Worm (Caenorhabditis elegans) whole organism, L1 larva: Measurements from ENCODE around the gene hsp-12.2.

ENCODE experiments used
- C16A3.4 ChIP-seq: fragments of 150-350 bp; optimal IDR thresholded peaks from 2 replicates; lab custom pipeline; 2014; ENCODE audit warnings: missing biosample characterization, missing genetic modification characterization
- F16B12.6 ChIP-seq: fragments of 150-350 bp; optimal IDR thresholded peaks from 2 replicates; lab custom pipeline; 2014; ENCODE audit warnings: missing biosample characterization, missing genetic modification characterization
- Y116A8C.19 ChIP-seq: sonication (generic microtip); optimal IDR thresholded peaks from 2 replicates; lab custom pipeline; 2016; ENCODE audit warnings: missing compliant biosample characterization, missing genetic modification characterization, borderline replicate concordance
- aha-1 ChIP-seq: fragments of 150-350 bp; optimal IDR thresholded peaks from 2 replicates; lab custom pipeline; 2014; ENCODE audit warnings: missing biosample characterization, missing genetic modification characterization
- ceh-88 ChIP-seq: fragments of 200-800 bp; sonication (Bioruptor generic); IDR thresholded peaks from 2 replicates; pipeline ENCODE4 v1.3.6; 2022; ENCODE audit warnings: missing genetic modification characterization, missing compliant biosample characterization
- ces-1 ChIP-seq: fragments of 150-350 bp; optimal IDR thresholded peaks from 2 replicates; lab custom pipeline; 2014; ENCODE audit warnings: missing biosample characterization, missing genetic modification reagents, missing genetic modification characterization
- dsc-1 ChIP-seq: sonication (generic microtip); optimal IDR thresholded peaks from 2 replicates; lab custom pipeline; 2016; ENCODE audit warnings: mild to moderate bottlenecking, missing genetic modification characterization, missing compliant biosample characterization
- egl-27 ChIP-seq, 2 experiments: fragments of 150-350 bp in 1 of 2; sonication (generic microtip); optimal IDR thresholded peaks; 3 replicates each; lab custom pipeline; 2017 to 2018; ENCODE audit warnings: missing biosample characterization in 2 of 2, missing genetic modification characterization in 2 of 2, missing genetic modification reagents in 2 of 2
- elt-2 ChIP-seq: sonication (generic microtip); optimal IDR thresholded peaks from 2 replicates; lab custom pipeline; 2016; ENCODE audit warnings: missing genetic modification characterization, mild to moderate bottlenecking, inconsistent platforms, missing compliant biosample characterization, missing genetic modification reagents
- elt-3 ChIP-seq, 6 experiments: fragments of 150-350 bp in 1 of 6; sonication (generic microtip); optimal IDR thresholded peaks; 2 replicates each; lab custom pipeline; 2017 to 2018; ENCODE audit warnings: missing biosample characterization in 6 of 6, missing genetic modification characterization in 6 of 6, inconsistent platforms in 1 of 6
- ets-5 ChIP-seq: fragments of 200-800 bp; sonication (Bioruptor generic); IDR thresholded peaks from 2 replicates; pipeline ENCODE4 v1.3.6; 2022; ENCODE audit warnings: missing genetic modification characterization, missing compliant biosample characterization
- fkh-10 ChIP-seq: sonication (generic microtip); optimal IDR thresholded peaks from 2 replicates; lab custom pipeline; 2017; ENCODE audit warnings: missing biosample characterization, missing genetic modification reagents, missing genetic modification characterization
- fkh-4 ChIP-seq: sonication (generic microtip); optimal IDR thresholded peaks from 2 replicates; lab custom pipeline; 2016; ENCODE audit warnings: missing compliant biosample characterization, missing genetic modification characterization, borderline replicate concordance
- hlh-4 ChIP-seq: sonication (generic microtip); optimal IDR thresholded peaks from 2 replicates; lab custom pipeline; 2016; ENCODE audit warnings: mild to moderate bottlenecking, missing genetic modification characterization, missing compliant biosample characterization
- isw-1 ChIP-seq: fragments of 200-800 bp; sonication (Bioruptor generic); IDR thresholded peaks from 2 replicates; pipeline ENCODE4 v1.3.6; 2022; ENCODE audit warnings: missing genetic modification characterization, missing compliant biosample characterization
- jun-1 ChIP-seq: fragments of 150-350 bp; optimal IDR thresholded peaks from 2 replicates; lab custom pipeline; 2014; ENCODE audit warnings: missing biosample characterization, missing genetic modification reagents, missing genetic modification characterization
- lin-13 ChIP-seq: fragments of 150-350 bp; optimal IDR thresholded peaks from 2 replicates; lab custom pipeline; 2014; ENCODE audit warnings: missing biosample characterization, missing genetic modification reagents, missing genetic modification characterization
- lin-15B ChIP-seq: fragments of 150-350 bp; sonication (generic microtip); optimal IDR thresholded peaks from 3 replicates; lab custom pipeline; 2014; ENCODE audit warnings: missing biosample characterization, missing genetic modification characterization
- lin-35 ChIP-seq, 2 experiments: fragments of 150-350 bp; optimal IDR thresholded peaks; 2 replicates each; lab custom pipeline; 2014; ENCODE audit warnings: missing biosample characterization in 2 of 2, missing genetic modification characterization in 2 of 2, missing genetic modification reagents in 2 of 2
- lin-39 ChIP-seq: fragments of 150-350 bp; optimal IDR thresholded peaks from 2 replicates; lab custom pipeline; 2014; ENCODE audit warnings: missing biosample characterization, missing genetic modification reagents, missing genetic modification characterization
- lir-3 ChIP-seq: sonication (generic microtip); optimal IDR thresholded peaks from 2 replicates; lab custom pipeline; 2016; ENCODE audit warnings: mild to moderate bottlenecking, missing genetic modification characterization, moderate library complexity, missing compliant biosample characterization; ENCODE audit not compliant: poor library complexity
- mdl-1 ChIP-seq, 2 experiments: fragments of 150-350 bp; optimal IDR thresholded peaks; 2 replicates each; lab custom pipeline; 2014 to 2017; ENCODE audit warnings: missing biosample characterization in 2 of 2, missing genetic modification characterization in 2 of 2, inconsistent platforms in 1 of 2
- mef-2 ChIP-seq: fragments of 150-350 bp; optimal IDR thresholded peaks from 2 replicates; lab custom pipeline; 2014; ENCODE audit warnings: missing biosample characterization, missing genetic modification characterization
- mep-1 ChIP-seq: fragments of 150-350 bp; optimal IDR thresholded peaks from 2 replicates; lab custom pipeline; 2014; ENCODE audit warnings: missing biosample characterization, missing genetic modification characterization
- nhr-11 ChIP-seq: fragments of 150-350 bp; optimal IDR thresholded peaks from 2 replicates; lab custom pipeline; 2014; ENCODE audit warnings: missing biosample characterization, missing genetic modification characterization
- nhr-20 ChIP-seq: sonication (generic microtip); optimal IDR thresholded peaks from 2 replicates; lab custom pipeline; 2016; ENCODE audit warnings: mild to moderate bottlenecking, missing genetic modification characterization, missing compliant biosample characterization
- nhr-237 ChIP-seq: fragments of 150-350 bp; optimal IDR thresholded peaks from 2 replicates; lab custom pipeline; 2014; ENCODE audit warnings: missing biosample characterization, missing genetic modification characterization
- nhr-47 ChIP-seq: sonication (generic microtip); optimal IDR thresholded peaks from 2 replicates; lab custom pipeline; 2016; ENCODE audit warnings: mild to moderate bottlenecking, missing genetic modification characterization, moderate library complexity, missing compliant biosample characterization
- nhr-71 ChIP-seq: sonication (generic microtip); optimal IDR thresholded peaks from 2 replicates; lab custom pipeline; 2016; ENCODE audit warnings: mild to moderate bottlenecking, missing genetic modification characterization, moderate library complexity, missing compliant biosample characterization
- nhr-85 ChIP-seq: sonication (generic microtip); peaks from one replicate; lab custom pipeline; 2016; ENCODE audit warnings: missing genetic modification characterization, inconsistent platforms, missing compliant biosample characterization
- nhr-90 ChIP-seq: sonication (generic microtip); optimal IDR thresholded peaks from 2 replicates; lab custom pipeline; 2016; ENCODE audit warnings: mild to moderate bottlenecking, missing genetic modification characterization, missing compliant biosample characterization; ENCODE audit not compliant: poor library complexity
- pag-3 ChIP-seq: sonication (generic microtip); optimal IDR thresholded peaks from 2 replicates; lab custom pipeline; 2017; ENCODE audit warnings: missing genetic modification characterization, mild to moderate bottlenecking, missing compliant biosample characterization, antibody characterized with exemption, borderline replicate concordance; ENCODE audit not compliant: insufficient read depth
- pax-3 ChIP-seq: fragments of 200-800 bp; sonication (Bioruptor generic); optimal IDR thresholded peaks from 2 replicates; lab custom pipeline; 2018; ENCODE audit warnings: mild to moderate bottlenecking, missing genetic modification characterization, moderate library complexity, missing compliant biosample characterization
- skn-1 ChIP-seq: fragments of 150-350 bp; optimal IDR thresholded peaks from 2 replicates; lab custom pipeline; 2014; ENCODE audit warnings: missing biosample characterization, missing genetic modification characterization
- snu-23 ChIP-seq: sonication (generic microtip); optimal IDR thresholded peaks from 2 replicates; lab custom pipeline; 2016; ENCODE audit warnings: missing genetic modification characterization, missing compliant biosample characterization
- sox-4 ChIP-seq: sonication (generic microtip); optimal IDR thresholded peaks from 2 replicates; lab custom pipeline; 2016; ENCODE audit warnings: missing genetic modification characterization, missing compliant biosample characterization
- sptf-1 ChIP-seq: fragments of 150-350 bp; optimal IDR thresholded peaks from 2 replicates; lab custom pipeline; 2014; ENCODE audit warnings: missing biosample characterization, missing genetic modification characterization
- sup-37 ChIP-seq: fragments of 200-800 bp; sonication (Bioruptor generic); optimal IDR thresholded peaks from 2 replicates; lab custom pipeline; 2018; ENCODE audit warnings: mild to moderate bottlenecking, missing genetic modification characterization, missing compliant biosample characterization
- swsn-7 ChIP-seq: sonication (generic microtip); optimal IDR thresholded peaks from 2 replicates; lab custom pipeline; 2016; ENCODE audit warnings: missing genetic modification characterization, missing compliant biosample characterization
- tbx-2 ChIP-seq: sonication (generic microtip); optimal IDR thresholded peaks from 2 replicates; lab custom pipeline; 2016; ENCODE audit warnings: missing genetic modification characterization, missing compliant biosample characterization
- unc-130 ChIP-seq: fragments of 150-350 bp; optimal IDR thresholded peaks from 2 replicates; lab custom pipeline; 2017; ENCODE audit warnings: missing biosample characterization, missing genetic modification characterization, inconsistent platforms
- unc-86 ChIP-seq: sonication (generic microtip); optimal IDR thresholded peaks from 2 replicates; lab custom pipeline; 2016; ENCODE audit warnings: missing genetic modification characterization, missing compliant biosample characterization
- unc-98 ChIP-seq: fragments of 200-800 bp; sonication (Bioruptor generic); IDR thresholded peaks from 2 replicates; pipeline ENCODE4 v1.3.6; 2022; ENCODE audit warnings: missing genetic modification characterization, missing compliant biosample characterization
- vab-15 ChIP-seq: sonication (generic microtip); optimal IDR thresholded peaks from 2 replicates; lab custom pipeline; 2017; ENCODE audit warnings: missing genotype, mild to moderate bottlenecking, missing genetic modification characterization, missing compliant biosample characterization
- xbp-1 ChIP-seq: sonication (generic microtip); optimal IDR thresholded peaks from 2 replicates; lab custom pipeline; 2016; ENCODE audit warnings: missing genetic modification characterization, missing compliant biosample characterization
- zag-1 ChIP-seq: fragments of 150-350 bp; optimal IDR thresholded peaks from 2 replicates; lab custom pipeline; 2014; ENCODE audit warnings: missing biosample characterization, missing genetic modification characterization
- ztf-4 ChIP-seq: fragments of 150-350 bp; optimal IDR thresholded peaks from 2 replicates; lab custom pipeline; 2014; ENCODE audit warnings: missing biosample characterization, missing genetic modification characterization

hsp-12.2 gene

DNA sequence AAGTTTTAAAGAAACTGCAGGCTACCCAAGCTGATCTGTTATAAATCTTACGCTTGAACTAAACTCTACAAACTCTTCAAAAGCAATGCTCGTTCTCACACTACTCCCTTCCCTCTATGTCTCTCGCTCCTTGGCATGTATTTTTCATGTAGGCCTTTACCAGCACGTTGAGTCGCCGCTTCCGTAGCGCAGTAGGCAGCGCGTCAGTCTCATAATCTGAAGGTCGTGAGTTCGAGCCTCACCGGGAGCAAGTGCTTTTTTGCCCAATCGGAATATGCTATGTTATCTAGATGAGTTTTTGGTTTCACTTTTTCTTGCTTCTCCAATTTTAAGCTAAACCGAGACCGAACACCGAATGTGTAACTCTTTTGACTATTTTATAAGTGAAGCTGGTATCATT lies 31.4 kb upstream of the hsp-12.2 start (continued):
- TF ChIP-seq aha-1 (tag; lab: Kevin White, UChicago) (no peak), nhr-47 (tag; lab: Kevin White, UChicago) (peak; percentile 71), pag-3 (tag; lab: Kevin White, UChicago) (no peak), nhr-20 (tag; lab: Kevin White, UChicago) (peak; percentile 51), ces-1 (no peak), fkh-10 (GFP tag; lab: Kevin White, UChicago) (peak; percentile 23), mdl-1 (tag; optimal IDR thresholded peaks at IDR 0.05; lab: Kevin White, UChicago) (peak in 1 of 2 experiments; percentile 47), ztf-4 (tag; lab: Kevin White, UChicago) (no peak), dsc-1 (peak; percentile 61), skn-1 (tag; lab: Kevin White, UChicago) (peak; percentile 10), snu-23 (GFP tag; lab: Kevin White, UChicago) (peak; percentile 67), nhr-71 (tag; lab: Kevin White, UChicago) (peak; percentile 62), swsn-7 (tag; lab: Kevin White, UChicago) (peak; percentile 64), C16A3.4 (tag; lab: Kevin White, UChicago) (peak; percentile 39)

DNA sequence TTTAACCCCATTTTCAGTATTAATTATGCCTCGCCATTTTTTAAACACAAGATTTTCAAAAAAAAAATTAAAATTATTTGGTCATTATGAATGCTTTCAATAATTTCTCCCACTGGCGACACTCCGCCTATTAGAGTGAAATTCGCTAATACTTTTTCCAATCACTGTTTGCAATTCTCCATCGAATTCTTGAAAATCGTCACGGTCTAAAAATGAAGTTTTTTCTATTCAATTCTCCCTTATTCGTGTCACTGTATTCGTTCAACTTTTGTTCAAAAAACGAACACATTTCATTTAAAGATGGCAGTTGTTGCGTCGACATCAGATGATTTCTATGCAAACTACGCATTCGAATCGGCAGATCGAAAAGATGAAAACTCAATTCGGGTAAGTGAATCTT lies 29.4 kb upstream of the hsp-12.2 start, which contains the start of gene C14B9.3:
TSS of gene C14B9.3 (plus strand) at position 301 of the 400 bp plus-strand sequence.
- TF ChIP-seq egl-27 (tag; optimal IDR thresholded peaks at IDR 0.05; lab: Kevin White, UChicago) (no peak), jun-1 (tag; lab: Kevin White, UChicago) (no peak), sup-37 (GFP tag; lab: Kevin White, UChicago) (no peak), tbx-2 (tag; lab: Kevin White, UChicago) (no peak), sptf-1 (tag; lab: Kevin White, UChicago) (no peak)

DNA sequence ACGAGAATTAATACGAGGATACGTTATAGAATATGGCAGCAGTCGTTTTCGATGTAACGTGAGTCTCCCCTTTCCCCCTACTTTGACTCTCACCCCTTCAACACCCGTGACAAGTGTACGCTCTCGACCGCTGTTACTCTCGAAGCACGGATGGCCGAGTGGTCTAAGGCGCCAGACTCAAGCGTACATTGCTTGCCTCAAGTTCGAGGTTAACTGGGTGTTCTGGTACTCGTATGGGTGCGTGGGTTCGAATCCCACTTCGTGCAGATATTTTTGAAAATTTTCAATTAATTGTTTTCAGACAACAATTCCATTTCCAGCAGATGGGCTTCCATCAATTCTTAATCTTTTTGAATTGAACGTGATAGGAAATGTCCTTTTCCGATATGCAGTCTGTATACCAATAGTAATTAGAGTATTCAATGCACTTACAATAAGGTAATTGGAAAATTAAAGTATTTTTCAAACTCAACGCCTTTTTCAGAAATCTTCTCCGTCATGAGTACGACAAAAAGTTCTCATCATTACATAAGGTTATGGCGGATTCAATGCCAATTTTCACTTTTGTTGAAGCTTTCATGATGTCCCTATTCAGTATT lies 28.3 kb upstream of the hsp-12.2 start:
- TF ChIP-seq zag-1 (tag; lab: Kevin White, UChicago) (no peak), isw-1 (GFP tag; lab: Robert Waterston, UW) (peak; percentile 29; the same call in 1 of the 2 replicates), ceh-88 (GFP tag; lab: Robert Waterston, UW) (peak; percentile 56), unc-98 (no peak), nhr-237 (no peak), nhr-85 (tag; lab: Kevin White, UChicago) (peak; percentile 78), lin-13 (GFP tag; lab: Kevin White, UChicago) (peak; percentile 1), sox-4 (tag; lab: Kevin White, UChicago) (no peak), pag-3 (tag; lab: Kevin White, UChicago) (no peak), elt-2 (no peak), lir-3 (tag; lab: Kevin White, UChicago) (peak; percentile 41), nhr-11 (tag; lab: Kevin White, UChicago) (no peak), egl-27 (tag; optimal IDR thresholded peaks at IDR 0.05; lab: Kevin White, UChicago) (peak in 1 of 2 experiments; percentile 9), mep-1 (tag; lab: Kevin White, UChicago) (peak; percentile 75), lin-15B (tag; lab: Kevin White, UChicago) (no peak), F16B12.6 (peak; percentile 11), mef-2 (no peak), pax-3 (tag; lab: Kevin White, UChicago) (peak; percentile 55), fkh-10 (GFP tag; lab: Kevin White, UChicago) (peak; percentile 60), unc-86 (tag; lab: Kevin White, UChicago) (peak; percentile 61), fkh-4 (tag; lab: Kevin White, UChicago) (no peak), nhr-90 (tag; lab: Kevin White, UChicago) (peak; percentile 68), elt-3 (tag; optimal IDR thresholded peaks at IDR 0.05; lab: Kevin White, UChicago) (peak in 2 of 6 experiments; percentile 22 to 24), lin-39 (tag; lab: Kevin White, UChicago) (no peak), ets-5 (GFP tag; lab: Robert Waterston, UW) (no peak), unc-130 (tag; lab: Kevin White, UChicago) (peak; percentile 49), hlh-4 (tag; lab: Kevin White, UChicago) (no peak), Y116A8C.19 (tag; lab: Kevin White, UChicago) (no peak), snu-23 (GFP tag; lab: Kevin White, UChicago) (peak; percentile 86), vab-15 (tag; lab: Kevin White, UChicago) (peak; percentile 55), lin-35 (GFP tag; optimal IDR thresholded peaks at IDR 0.05; lab: Kevin White, UChicago) (peak; percentile 66 to 85), ces-1 (no peak), xbp-1 (tag; lab: Kevin White, UChicago) (peak; percentile 68), C16A3.4 (tag; lab: Kevin White, UChicago) (peak; percentile 66), tbx-2 (tag; lab: Kevin White, UChicago) (peak; percentile 67)
